Worm (Caenorhabditis elegans): ENCODE data around the gene T05A8.1.

DNA sequence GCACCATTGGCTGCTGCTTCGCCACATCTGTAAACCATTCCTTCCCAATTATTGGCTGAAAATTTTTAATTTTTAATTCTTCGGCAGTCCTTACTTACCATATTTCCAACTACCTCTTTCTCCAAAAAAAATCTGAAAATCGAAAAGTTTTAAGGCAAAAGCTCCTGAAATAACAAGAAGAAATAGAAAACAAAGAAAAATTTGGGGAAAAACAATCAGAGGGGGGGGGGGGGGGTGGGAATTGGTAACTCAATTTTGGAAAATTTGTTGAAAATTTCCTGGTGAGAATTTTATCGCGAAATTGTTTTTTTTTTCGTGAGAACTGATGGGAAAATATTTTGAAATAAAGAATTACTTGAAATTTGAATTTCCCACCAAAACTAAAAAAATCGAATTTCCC, 17.4 kb downstream of the T05A8.1 start, which contains the start of gene set-11:
- no peak for TF ChIP-seq ztf-11 (tag; optimal IDR thresholded peaks at IDR 0.05)
- TF ChIP-seq ceh-9 (tag; optimal IDR thresholded peaks at IDR 0.05): no peak
- TF ChIP-seq unc-62 (GFP tag; optimal IDR thresholded peaks at IDR 0.05): no peak
- TF ChIP-seq ztf-4 (tag; optimal IDR thresholded peaks at IDR 0.05): no peak
- TF ChIP-seq eor-1 (tag; optimal IDR thresholded peaks at IDR 0.05): no peak
- no peak for TF ChIP-seq nhr-237 (tag; optimal IDR thresholded peaks at IDR 0.05)
- TF ChIP-seq skn-1 (tag; optimal IDR thresholded peaks at IDR 0.05): no peak
- TF ChIP-seq lin-39 (tag; optimal IDR thresholded peaks at IDR 0.05): no peak
- TF ChIP-seq pqm-1 (tag; optimal IDR thresholded peaks at IDR 0.05): no peak
- TF ChIP-seq ceh-82 (tag; optimal IDR thresholded peaks at IDR 0.05): no peak
- no peak for TF ChIP-seq snpc-4 (tag; optimal IDR thresholded peaks at IDR 0.05)
